Fruit fly (Drosophila melanogaster): ENCODE measurements around the gene CG13895.

Gene CG13895

DNA sequence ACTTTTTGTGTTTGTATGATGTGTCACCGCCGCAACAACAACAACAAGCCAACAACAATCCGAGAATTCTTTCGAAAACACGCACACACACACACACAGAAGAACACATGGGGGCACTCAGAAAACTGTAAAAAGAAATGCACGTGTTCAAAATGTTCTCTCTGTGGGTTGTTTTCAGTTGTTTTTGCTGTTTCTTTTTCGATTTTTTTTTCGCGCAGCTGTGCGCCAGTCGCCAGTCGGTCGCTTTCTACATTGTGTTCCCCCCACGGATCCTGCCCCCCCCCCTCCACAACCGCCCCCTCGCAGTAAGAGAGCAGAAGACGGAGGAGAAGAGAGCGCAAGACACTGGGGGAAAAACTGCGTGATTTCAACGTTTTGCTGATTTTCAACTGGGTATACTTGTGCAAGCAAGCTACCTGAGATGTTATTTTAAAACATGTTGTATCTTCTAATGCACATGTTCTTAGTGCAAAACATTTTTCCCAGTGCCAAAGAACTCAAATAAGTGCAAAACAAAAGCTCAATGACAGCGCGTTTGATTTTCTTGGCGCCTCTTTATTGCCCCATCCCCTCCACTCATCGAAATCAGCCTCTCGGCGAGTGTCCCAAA is 43.6 kb upstream of the CG13895 start (continued):
- TF ChIP-seq org-1 (GFP tag; optimal IDR thresholded peaks at IDR 0.05) (peak; percentile 12), CG10462 (GFP tag; optimal IDR thresholded peaks at IDR 0.05) (no peak), Hmx (GFP tag; optimal IDR thresholded peaks at IDR 0.05) (no peak), abd-A (tag; optimal IDR thresholded peaks at IDR 0.05) (no peak), HLH4C (GFP tag; IDR thresholded peaks at IDR 0.05; ENCODE audit: partially characterized antibody) (no peak), Nf-YC (tag; optimal IDR thresholded peaks at IDR 0.05) (no peak), bigmax (GFP tag; optimal IDR thresholded peaks at IDR 0.05) (no peak), ssp (GFP tag; IDR thresholded peaks at IDR 0.05) (0 out of 2 replicates have a peak, but pooled peaks have one; percentile 21), CG14667 (GFP tag; IDR thresholded peaks at IDR 0.05) (peak; percentile 16; the same call in 1 of the 2 replicates), sna (GFP tag; IDR thresholded peaks at IDR 0.05; ENCODE audit: partially characterized antibody) (no peak), CG15479 (GFP tag; optimal IDR thresholded peaks at IDR 0.05) (no peak), CG3847 (GFP tag; IDR thresholded peaks at IDR 0.05) (peak; percentile 23; the same call in 1 of the 2 replicates), Kr (GFP tag; optimal IDR thresholded peaks at IDR 0.05) (no peak), ase (GFP tag; IDR thresholded peaks at IDR 0.05) (peak; percentile 47; the same call in 2 of the 3 replicates), HmgD (GFP tag; optimal IDR thresholded peaks at IDR 0.05) (no peak), pfk (GFP tag; optimal IDR thresholded peaks at IDR 0.05) (no peak), CG8290 (GFP tag; optimal IDR thresholded peaks at IDR 0.05) (no peak), CG8290 (tag; optimal IDR thresholded peaks at IDR 0.05) (peak in 1 of 2 experiments; percentile 70), Nf-YA (GFP tag; IDR thresholded peaks at IDR 0.05) (0 out of 2 replicates have a peak, but pooled peaks have one; percentile 36), CG17361 (GFP tag; IDR thresholded peaks at IDR 0.05) (0 out of 3 replicates have a peak, but pooled peaks have one; percentile 36), CG13424 (tag; optimal IDR thresholded peaks at IDR 0.05) (peak; percentile 20), CG18262 (tag; optimal IDR thresholded peaks at IDR 0.05) (peak; percentile 8), CG17328 (GFP tag; IDR thresholded peaks at IDR 0.05) (no peak), Max (GFP tag; optimal IDR thresholded peaks at IDR 0.05) (no peak), CG18764 (GFP tag; optimal IDR thresholded peaks at IDR 0.05) (no peak), Rfx (GFP tag; IDR thresholded peaks at IDR 0.05) (peak; percentile 86), CG5180 (GFP tag; optimal IDR thresholded peaks at IDR 0.05) (no peak), seq (GFP tag; IDR thresholded peaks at IDR 0.05) (peak; percentile 57; the same call in 1 of the 2 replicates), NFAT (GFP tag; IDR thresholded peaks at IDR 0.05) (peak; percentile 72), YL-1 (GFP tag; optimal IDR thresholded peaks at IDR 0.05) (no peak), ttk (GFP tag; IDR thresholded peaks at IDR 0.05) (peak; percentile 44; the same call in 1 of the 2 replicates), CG31441 (GFP tag; IDR thresholded peaks at IDR 0.05) (no peak), twi (tag; optimal IDR thresholded peaks at IDR 0.05) (peak; percentile 67), CG11085 (GFP tag; IDR thresholded peaks at IDR 0.05) (0 out of 2 replicates have a peak, but pooled peaks have one; percentile 17), scrt (GFP tag; optimal IDR thresholded peaks at IDR 0.05) (no peak), Drgx (GFP tag; IDR thresholded peaks at IDR 0.05) (peak; percentile 79), CG17829 (tag; optimal IDR thresholded peaks at IDR 0.05) (no peak), E2f2 (GFP tag; IDR thresholded peaks at IDR 0.05) (0 out of 2 replicates have a peak, but pooled peaks have one; percentile 9), Xrp1 (GFP tag; IDR thresholded peaks at IDR 0.05) (peak; percentile 18; the same call in 1 of the 2 replicates), CG2678 (tag; optimal IDR thresholded peaks at IDR 0.05) (peak; percentile 54), vfl (GFP tag; optimal IDR thresholded peaks at IDR 0.05) (no peak), dati (GFP tag; IDR thresholded peaks at IDR 0.05) (no peak)

Measured in whole organism, embryonic.